Worm (Caenorhabditis elegans): ENCODE data around the gene T13A10.1.
A peak's percentile ranks its signal among the peaks of the same experiment; 100 is the strongest.
"Not testable (repeated sequence)": the region's sequence is repeated elsewhere in the genome, so short reads cannot be mapped to it uniquely, and the experiment has no call there.

Gene T13A10.1

DNA sequence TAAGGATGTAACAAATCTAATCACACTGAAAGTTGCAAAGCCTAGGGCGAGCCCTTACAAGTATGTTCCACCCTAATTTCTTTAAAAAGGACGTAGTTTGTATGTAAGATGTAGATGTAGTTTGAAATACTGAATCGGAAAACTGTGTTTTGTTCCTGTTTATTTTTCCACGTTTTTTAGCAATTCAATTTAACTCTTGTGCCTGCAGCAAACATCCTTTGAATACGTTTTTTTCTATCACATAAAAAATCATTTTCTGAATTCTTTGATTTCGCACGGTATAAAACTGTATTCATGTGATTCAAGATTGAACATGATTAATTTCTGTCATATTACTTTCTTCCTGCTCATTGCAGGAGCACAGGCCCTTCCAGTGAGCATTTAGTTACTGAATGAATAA, 35.9 kb upstream of the T13A10.1 start, which contains the start of gene F58F9.9:
TSS of gene F58F9.9 (plus strand) at position 301 of the 400 bp plus-strand sequence.
- TF ChIP-seq tbx-7 (tag; optimal IDR thresholded peaks at IDR 0.05) (no peak), F13H6.1 (tag; optimal IDR thresholded peaks at IDR 0.05) (no peak)

DNA sequence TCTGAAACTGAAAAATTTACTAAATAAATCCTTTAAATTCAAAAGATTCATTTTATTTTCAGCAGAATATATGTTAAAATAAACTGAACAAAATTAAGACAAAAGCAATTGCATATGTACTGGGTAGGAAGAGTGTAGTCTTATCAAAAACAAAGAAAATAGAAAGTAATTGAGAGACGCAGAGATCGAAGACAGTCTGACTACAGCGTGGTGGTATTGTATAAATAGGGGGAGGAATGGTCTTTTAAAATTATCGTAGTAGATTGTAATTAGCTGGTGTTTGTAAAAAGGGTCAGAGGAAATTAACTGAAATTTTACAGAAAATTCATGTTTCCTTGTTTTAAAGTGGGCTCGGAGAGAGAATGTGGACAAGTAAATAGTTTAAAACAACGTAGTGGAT, 27.4 kb upstream of the T13A10.1 start, which contains the start of gene acox-3:
TSS of gene acox-3 (minus strand) at position 7 of the 400 bp plus-strand sequence.
- TF ChIP-seq elt-2 (tag; optimal IDR thresholded peaks at IDR 0.05), result peak; percentile 22
- TF ChIP-seq npax-4 (tag; optimal IDR thresholded peaks at IDR 0.05), result no peak

DNA sequence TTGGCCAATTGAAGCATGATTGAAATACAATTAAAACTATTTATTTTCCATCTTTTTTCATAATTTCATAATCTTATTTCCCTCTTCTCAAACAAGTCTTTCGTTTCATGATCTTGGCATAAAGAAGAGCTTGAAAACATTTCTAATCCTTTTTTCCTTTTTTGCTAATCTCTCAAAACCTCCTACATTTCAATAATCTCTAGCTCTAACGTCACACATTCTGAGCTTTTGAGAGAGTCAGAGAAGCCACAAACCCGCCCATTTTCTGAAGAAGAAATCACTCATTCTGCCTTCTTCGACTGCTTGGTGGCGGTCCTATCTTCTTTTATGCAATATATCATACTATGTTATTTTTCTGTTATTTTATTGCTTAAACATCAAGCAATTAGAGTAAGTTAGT, 26.3 kb upstream of the T13A10.1 start, which contains the start of gene F58F9.1:
TSS of gene F58F9.1 (plus strand) at position 251 of the 400 bp plus-strand sequence.
- TF ChIP-seq ceh-34 (tag; optimal IDR thresholded peaks at IDR 0.05) (no peak), ceh-14 (tag; optimal IDR thresholded peaks at IDR 0.05) (no peak), ceh-48 (tag; optimal IDR thresholded peaks at IDR 0.05) (no peak), unc-86 (tag; optimal IDR thresholded peaks at IDR 0.05) (no peak), F13H6.1 (tag; optimal IDR thresholded peaks at IDR 0.05) (no peak), C08G9.2 (tag; optimal IDR thresholded peaks at IDR 0.05) (no peak), K09A11.1 (tag; optimal IDR thresholded peaks at IDR 0.05; ENCODE audit: insufficient read depth) (no peak), ahr-1 (tag; optimal IDR thresholded peaks at IDR 0.05) (no peak), tbx-7 (tag; optimal IDR thresholded peaks at IDR 0.05) (no peak), ceh-22 (tag; optimal IDR thresholded peaks at IDR 0.05) (no peak), unc-3 (GFP tag; conservative IDR thresholded peaks at IDR 0.05) (no peak), unc-3 (tag; optimal IDR thresholded peaks at IDR 0.05) (no peak), odd-2 (tag; optimal IDR thresholded peaks at IDR 0.05) (no peak), pat-9 (tag; optimal IDR thresholded peaks at IDR 0.05) (no peak), fkh-6 (tag; optimal IDR thresholded peaks at IDR 0.05) (no peak)

DNA sequence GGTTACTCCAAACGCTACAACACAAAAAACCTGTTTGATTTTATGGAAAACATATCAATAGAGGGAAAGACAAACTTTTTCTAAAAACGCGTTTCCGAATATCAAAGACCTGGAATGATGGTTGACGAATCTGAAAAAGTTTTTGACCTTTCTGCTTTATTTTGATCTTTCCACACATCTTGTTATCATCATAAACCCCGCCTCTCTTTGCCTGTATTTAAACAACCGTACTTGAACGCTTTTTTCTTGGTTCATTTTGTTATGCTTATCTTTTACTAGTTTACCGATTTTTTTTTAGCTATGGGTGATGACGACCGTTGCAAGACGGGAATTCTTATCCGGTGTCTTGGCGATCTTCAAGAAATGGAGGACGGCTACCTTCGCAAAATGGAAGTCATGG, 22.9 kb upstream of the T13A10.1 start, which contains the start of gene T13A10.2:
TSS of gene T13A10.2 (plus strand) at position 301 of the 400 bp plus-strand sequence.
- not testable (repeated sequence) for TF ChIP-seq sox-2 (GFP tag; IDR thresholded peaks at IDR 0.05); ama-1 (optimal IDR thresholded peaks at IDR 0.05); mec-3 (tag; optimal IDR thresholded peaks at IDR 0.05; ENCODE audit: borderline replicate concordance)

DNA sequence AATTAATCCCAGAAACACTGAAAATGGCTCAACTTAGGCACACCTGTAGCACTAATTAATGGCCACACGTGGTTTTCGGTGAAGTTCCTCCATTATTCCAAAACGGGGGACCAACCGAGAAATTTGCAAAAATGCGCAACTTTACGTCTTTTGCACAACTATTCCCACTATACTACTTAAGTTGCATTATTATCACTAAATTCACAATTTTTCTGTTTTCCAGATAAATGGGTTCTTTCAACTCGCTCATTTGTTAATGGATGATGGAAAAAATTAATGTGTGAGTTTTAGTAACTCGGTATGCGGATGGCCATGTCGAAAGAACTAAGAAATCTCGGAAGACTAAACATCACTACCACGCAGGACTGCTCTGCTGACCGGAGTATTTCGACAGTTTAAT, 21.2 kb upstream of the T13A10.1 start, which contains the start of gene T13A10.64:
TSS of gene T13A10.64 (plus strand) at position 301 of the 400 bp plus-strand sequence.
- no peak for TF ChIP-seq ahr-1 (tag; optimal IDR thresholded peaks at IDR 0.05)
- no peak for TF ChIP-seq syd-9 (tag; optimal IDR thresholded peaks at IDR 0.05)
- no peak for TF ChIP-seq elt-4 (tag; optimal IDR thresholded peaks at IDR 0.05)
- TF ChIP-seq K02D7.2 (tag; optimal IDR thresholded peaks at IDR 0.05), result no peak

DNA sequence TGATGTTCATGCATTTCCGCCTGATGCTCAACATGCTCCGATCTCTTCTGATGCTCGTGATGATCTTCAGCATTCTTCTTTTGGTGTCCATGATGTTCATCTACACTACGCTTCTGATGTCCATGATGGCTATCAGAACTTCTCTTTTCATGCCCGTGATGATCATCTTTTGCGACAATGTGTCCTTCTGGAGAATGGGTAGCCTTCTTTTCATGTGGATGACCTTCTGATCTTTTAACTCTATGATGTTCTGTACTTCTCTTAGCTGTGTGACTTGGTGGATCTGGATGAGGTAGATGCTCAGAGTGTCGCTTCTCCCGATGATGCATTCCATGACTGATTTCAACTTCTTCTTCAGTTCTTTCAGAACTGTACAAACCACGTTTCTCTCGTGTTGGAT, 16.9 kb upstream of the T13A10.1 start:
- TF ChIP-seq unc-3 (GFP tag; conservative IDR thresholded peaks at IDR 0.05) (no peak), unc-3 (tag; optimal IDR thresholded peaks at IDR 0.05) (no peak), npax-4 (tag; optimal IDR thresholded peaks at IDR 0.05) (no peak), ceh-19 (GFP tag; optimal IDR thresholded peaks at IDR 0.05) (no peak), hlh-15 (tag; optimal IDR thresholded peaks at IDR 0.05) (no peak), eyg-1 (tag; optimal IDR thresholded peaks at IDR 0.05) (no peak), lim-6 (tag; optimal IDR thresholded peaks at IDR 0.05) (no peak), lin-11 (tag; optimal IDR thresholded peaks at IDR 0.05) (no peak), fkh-10 (GFP tag; optimal IDR thresholded peaks at IDR 0.05) (no peak), ceh-30 (tag; optimal IDR thresholded peaks at IDR 0.05) (no peak), ama-1 (optimal IDR thresholded peaks at IDR 0.05) (no peak), ceh-14 (tag; optimal IDR thresholded peaks at IDR 0.05) (no peak), ceh-2 (tag; optimal IDR thresholded peaks at IDR 0.05) (no peak), ceh-31 (tag; optimal IDR thresholded peaks at IDR 0.05) (no peak), tbx-2 (tag; optimal IDR thresholded peaks at IDR 0.05) (no peak), ref-2 (tag; optimal IDR thresholded peaks at IDR 0.05) (no peak), nhr-232 (tag; optimal IDR thresholded peaks at IDR 0.05) (no peak)

Data from whole organism, late embryonic.